Worm (Caenorhabditis elegans) whole organism, late embryonic: ENCODE measurements around the gene W02A2.8.

Source experiments
- C08G9.2 ChIP-seq: sonication (generic microtip); optimal IDR thresholded peaks from 2 replicates; lab custom pipeline; 2016; ENCODE audit warnings: mild to moderate bottlenecking, missing genetic modification characterization, moderate library complexity, missing compliant biosample characterization
- C38D4.7 ChIP-seq: fragments of 200-800 bp; sonication (Bioruptor generic); optimal IDR thresholded peaks from 2 replicates; lab custom pipeline; 2018; ENCODE audit warnings: mild to moderate bottlenecking, missing genetic modification characterization, moderate library complexity, missing compliant biosample characterization
- F13H6.1 ChIP-seq: sonication (generic microtip); optimal IDR thresholded peaks from 2 replicates; lab custom pipeline; 2016; ENCODE audit warnings: missing genetic modification characterization, missing compliant biosample characterization
- ahr-1 ChIP-seq: sonication (generic microtip); optimal IDR thresholded peaks from 2 replicates; lab custom pipeline; 2016; ENCODE audit warnings: missing genetic modification characterization, missing compliant biosample characterization
- ceh-14 ChIP-seq: sonication (generic microtip); optimal IDR thresholded peaks from 2 replicates; lab custom pipeline; 2016; ENCODE audit warnings: missing genotype, missing genetic modification characterization, missing compliant biosample characterization
- ceh-2 ChIP-seq: sonication (generic microtip); optimal IDR thresholded peaks from 2 replicates; lab custom pipeline; 2016; ENCODE audit warnings: missing genotype, missing genetic modification characterization, missing compliant biosample characterization
- ceh-22 ChIP-seq: sonication (generic microtip); optimal IDR thresholded peaks from 2 replicates; lab custom pipeline; 2017; ENCODE audit warnings: missing biosample characterization, missing genetic modification characterization
- ceh-24 ChIP-seq: sonication (generic microtip); optimal IDR thresholded peaks from 2 replicates; lab custom pipeline; 2016; ENCODE audit warnings: mild to moderate bottlenecking, missing genetic modification characterization, missing compliant biosample characterization
- ceh-30 ChIP-seq: fragments of 150-350 bp; optimal IDR thresholded peaks from 2 replicates; lab custom pipeline; 2014; ENCODE audit warnings: missing biosample characterization, missing genetic modification characterization
- ceh-31 ChIP-seq: sonication (generic microtip); optimal IDR thresholded peaks from 2 replicates; lab custom pipeline; 2016; ENCODE audit warnings: missing genetic modification characterization, missing compliant biosample characterization
- ceh-34 ChIP-seq: sonication (generic microtip); optimal IDR thresholded peaks from 2 replicates; lab custom pipeline; 2016; ENCODE audit warnings: mild to moderate bottlenecking, missing genetic modification characterization, missing compliant biosample characterization
- ceh-45 ChIP-seq: fragments of 200-800 bp; sonication (Bioruptor generic); IDR thresholded peaks from 2 replicates; pipeline ENCODE4 v1.3.6; 2022; ENCODE audit warnings: missing genetic modification reagents, missing genetic modification characterization, missing compliant biosample characterization
- ceh-48 ChIP-seq: sonication (generic microtip); optimal IDR thresholded peaks from 2 replicates; lab custom pipeline; 2016; ENCODE audit warnings: missing genetic modification characterization, inconsistent platforms, missing compliant biosample characterization
- ceh-9 ChIP-seq: sonication (generic microtip); optimal IDR thresholded peaks from 2 replicates; lab custom pipeline; 2016; ENCODE audit warnings: mild to moderate bottlenecking, missing genetic modification characterization, inconsistent platforms, missing compliant biosample characterization
- dmd-4 ChIP-seq: sonication (generic microtip); optimal IDR thresholded peaks from 2 replicates; lab custom pipeline; 2016; ENCODE audit warnings: borderline replicate concordance, missing genetic modification characterization, missing compliant biosample characterization
- elt-2 ChIP-seq: sonication (generic microtip); optimal IDR thresholded peaks from 2 replicates; lab custom pipeline; 2016; ENCODE audit warnings: missing genetic modification reagents, missing genetic modification characterization, missing compliant biosample characterization
- fkh-10 ChIP-seq: fragments of 150-350 bp; optimal IDR thresholded peaks from 2 replicates; lab custom pipeline; 2014; ENCODE audit warnings: missing biosample characterization, missing genetic modification reagents, missing genetic modification characterization
- fkh-6 ChIP-seq: sonication (generic microtip); optimal IDR thresholded peaks from 2 replicates; lab custom pipeline; 2016; ENCODE audit warnings: missing genetic modification characterization, missing compliant biosample characterization
- gmeb-2 ChIP-seq: sonication (generic microtip); optimal IDR thresholded peaks from 2 replicates; lab custom pipeline; 2016; ENCODE audit warnings: missing genetic modification characterization, inconsistent platforms, missing compliant biosample characterization
- hlh-13 ChIP-seq: fragments of 200-800 bp; sonication (Bioruptor generic); optimal IDR thresholded peaks from 2 replicates; lab custom pipeline; 2018; ENCODE audit warnings: mild to moderate bottlenecking, missing genetic modification characterization, missing compliant biosample characterization
- hlh-15 ChIP-seq: sonication (generic microtip); optimal IDR thresholded peaks from 2 replicates; lab custom pipeline; 2016; ENCODE audit warnings: missing genetic modification characterization, missing compliant biosample characterization
- hlh-30 ChIP-seq: sonication (generic microtip); optimal IDR thresholded peaks from 2 replicates; lab custom pipeline; 2017; ENCODE audit warnings: antibody characterized with exemption, missing genetic modification characterization, missing compliant biosample characterization; ENCODE audit not compliant: insufficient read depth
- hlh-6 ChIP-seq: sonication (generic microtip); optimal IDR thresholded peaks from 2 replicates; lab custom pipeline; 2016; ENCODE audit warnings: missing genotype, missing genetic modification characterization, missing compliant biosample characterization
- hlh-8 ChIP-seq: sonication (generic microtip); optimal IDR thresholded peaks from 2 replicates; lab custom pipeline; 2016; ENCODE audit warnings: missing genotype, missing genetic modification characterization, missing compliant biosample characterization
- lim-6 ChIP-seq: sonication (generic microtip); optimal IDR thresholded peaks from 2 replicates; lab custom pipeline; 2016; ENCODE audit warnings: missing genetic modification characterization, missing compliant biosample characterization
- mec-3 ChIP-seq: sonication (generic microtip); optimal IDR thresholded peaks from 2 replicates; lab custom pipeline; 2016; ENCODE audit warnings: borderline replicate concordance, missing genetic modification characterization, missing compliant biosample characterization
- nfya-1 ChIP-seq: sonication (generic microtip); optimal IDR thresholded peaks from 2 replicates; lab custom pipeline; 2017; ENCODE audit warnings: missing genetic modification characterization, mild to moderate bottlenecking, missing compliant biosample characterization, antibody characterized with exemption, moderate library complexity
- nhr-11 ChIP-seq: fragments of 150-350 bp; optimal IDR thresholded peaks from 2 replicates; lab custom pipeline; 2014; ENCODE audit warnings: missing biosample characterization, missing genetic modification characterization
- nhr-232 ChIP-seq: sonication (generic microtip); optimal IDR thresholded peaks from 2 replicates; lab custom pipeline; 2016; ENCODE audit warnings: missing genetic modification characterization, missing compliant biosample characterization
- npax-4 ChIP-seq: sonication (generic microtip); optimal IDR thresholded peaks from 2 replicates; lab custom pipeline; 2016; ENCODE audit warnings: missing genetic modification characterization, missing compliant biosample characterization
- odd-2 ChIP-seq: sonication (generic microtip); optimal IDR thresholded peaks from 2 replicates; lab custom pipeline; 2017; ENCODE audit warnings: antibody characterized with exemption, mild to moderate bottlenecking, missing genetic modification characterization, missing compliant biosample characterization
- pag-3 ChIP-seq: sonication (generic microtip); optimal IDR thresholded peaks from 2 replicates; lab custom pipeline; 2016; ENCODE audit warnings: missing compliant biosample characterization, missing genetic modification characterization, borderline replicate concordance
- pax-1 ChIP-seq: fragments of 150-350 bp; optimal IDR thresholded peaks from 2 replicates; lab custom pipeline; 2014; ENCODE audit warnings: missing biosample characterization, missing genetic modification characterization
- pha-2 ChIP-seq: sonication (generic microtip); optimal IDR thresholded peaks from 2 replicates; lab custom pipeline; 2017; ENCODE audit warnings: mild to moderate bottlenecking, missing genetic modification characterization, missing compliant biosample characterization
- ref-2 ChIP-seq: sonication (generic microtip); optimal IDR thresholded peaks from 2 replicates; lab custom pipeline; 2016; ENCODE audit warnings: missing genetic modification characterization, missing compliant biosample characterization
- sdc-2 ChIP-seq: sonication (generic microtip); optimal IDR thresholded peaks from 2 replicates; lab custom pipeline; 2016; ENCODE audit warnings: missing genotype, missing genetic modification characterization, missing compliant biosample characterization
- sox-4 ChIP-seq: sonication (generic microtip); optimal IDR thresholded peaks from 2 replicates; lab custom pipeline; 2017; ENCODE audit warnings: mild to moderate bottlenecking, missing genetic modification characterization, inconsistent platforms, missing compliant biosample characterization
- tbx-7 ChIP-seq: sonication (generic microtip); optimal IDR thresholded peaks from 2 replicates; lab custom pipeline; 2016; ENCODE audit warnings: missing genotype, missing genetic modification characterization, missing compliant biosample characterization
- ttx-3 ChIP-seq: sonication (generic microtip); optimal IDR thresholded peaks from 2 replicates; lab custom pipeline; 2016; ENCODE audit warnings: missing genetic modification reagents, missing genetic modification characterization, missing compliant biosample characterization
- unc-3 ChIP-seq, 2 experiments: fragments of 200-800 bp in 1 of 2; sonication (Bioruptor generic) in 1 of 2; sonication (generic microtip) in 1 of 2; conservative IDR thresholded peaks in 1 of 2; optimal IDR thresholded peaks in 1 of 2; 2 replicates each; pipeline versions ENCODE4 v1.3.6 to Lab custom; 2016 to 2022; ENCODE audit warnings: missing compliant biosample characterization in 2 of 2, missing genetic modification characterization in 2 of 2, missing genetic modification reagents in 1 of 2
- unc-42 ChIP-seq: sonication (generic microtip); optimal IDR thresholded peaks from 2 replicates; lab custom pipeline; 2016; ENCODE audit warnings: missing genotype, missing genetic modification characterization, missing compliant biosample characterization
- unc-55 ChIP-seq: sonication (generic microtip); optimal IDR thresholded peaks from 2 replicates; lab custom pipeline; 2017; ENCODE audit warnings: missing biosample characterization, missing genetic modification reagents, missing genetic modification characterization
- unc-86 ChIP-seq: sonication (generic microtip); optimal IDR thresholded peaks from 2 replicates; lab custom pipeline; 2016; ENCODE audit warnings: missing genetic modification characterization, missing compliant biosample characterization
- zip-5 ChIP-seq: sonication (generic microtip); optimal IDR thresholded peaks from 2 replicates; lab custom pipeline; 2016; ENCODE audit warnings: missing genetic modification characterization, missing compliant biosample characterization
- ztf-16 ChIP-seq: sonication (generic microtip); optimal IDR thresholded peaks from 2 replicates; lab custom pipeline; 2017; ENCODE audit warnings: missing genetic modification characterization, missing compliant biosample characterization

Gene W02A2.8

DNA sequence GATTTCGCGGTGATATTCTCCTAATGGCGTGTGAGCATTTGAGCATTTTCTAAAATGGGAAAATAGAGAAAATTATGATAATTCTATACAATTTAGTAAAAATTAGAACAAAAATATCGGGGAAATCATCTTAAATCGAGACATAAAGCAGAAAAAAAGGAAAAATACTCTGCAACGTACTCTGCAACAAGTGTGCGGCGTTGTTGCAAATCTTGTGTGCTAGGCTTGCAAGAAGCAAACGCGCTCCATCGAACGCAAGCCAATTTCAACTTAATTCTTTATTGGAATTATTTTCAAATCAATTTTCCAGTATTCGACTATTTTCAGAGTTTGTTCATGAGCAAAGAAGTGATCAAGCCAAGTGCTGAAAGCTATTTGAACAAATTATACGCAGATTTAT, 27.7 kb upstream of the W02A2.8 start, which contains the start of the genes Y62E10A.20, Y62E10A.23 and mdt-9 (continued):
- TF ChIP-seq ref-2 (tag; lab: Kevin White, UChicago) (peak; percentile 77), ahr-1 (peak; percentile 36), hlh-30 (peak; percentile 2), elt-2 (tag; lab: Kevin White, UChicago) (peak; percentile 80), odd-2 (tag; lab: Kevin White, UChicago) (peak; percentile 25), dmd-4 (no peak), unc-55 (GFP tag; lab: Kevin White, UChicago) (peak; percentile 4), tbx-7 (tag; lab: Kevin White, UChicago) (peak; percentile 10), pag-3 (tag; lab: Kevin White, UChicago) (no peak), lim-6 (tag; lab: Kevin White, UChicago) (no peak), mec-3 (no peak), F13H6.1 (tag; lab: Kevin White, UChicago) (peak; percentile 28), hlh-8 (tag; lab: Kevin White, UChicago) (peak; percentile 60), fkh-10 (GFP tag; lab: Kevin White, UChicago) (no peak), ceh-22 (no peak), pha-2 (tag; lab: Kevin White, UChicago) (peak; percentile 54), ceh-2 (peak; percentile 39), hlh-13 (GFP tag; lab: Kevin White, UChicago) (no peak), C38D4.7 (GFP tag; lab: Kevin White, UChicago) (peak; percentile 57), ceh-34 (tag; lab: Kevin White, UChicago) (peak; percentile 67), ceh-14 (peak; percentile 88), unc-3 (GFP tag; conservative IDR thresholded peaks at IDR 0.05; lab: Robert Waterston, UW) (peak; percentile 70; the same call in 1 of the 2 replicates), unc-3 (tag; optimal IDR thresholded peaks at IDR 0.05; lab: Kevin White, UChicago) (peak; percentile 68), ceh-48 (peak; percentile 65), ceh-9 (tag; lab: Kevin White, UChicago) (no peak), sdc-2 (no peak), sox-4 (tag; lab: Kevin White, UChicago) (peak; percentile 59), fkh-6 (tag; lab: Kevin White, UChicago) (peak; percentile 29), pax-1 (tag; lab: Kevin White, UChicago) (peak; percentile 24), nhr-232 (tag; lab: Kevin White, UChicago) (no peak), nfya-1 (tag; lab: Kevin White, UChicago) (peak; percentile 84), zip-5 (tag; lab: Kevin White, UChicago) (peak; percentile 33), ttx-3 (tag; lab: Kevin White, UChicago) (peak; percentile 63), hlh-15 (tag; lab: Kevin White, UChicago) (peak; percentile 49), ztf-16 (tag; lab: Kevin White, UChicago) (peak; percentile 61)
- TF ChIP-seq, all 69 proteins: peak for 50

DNA sequence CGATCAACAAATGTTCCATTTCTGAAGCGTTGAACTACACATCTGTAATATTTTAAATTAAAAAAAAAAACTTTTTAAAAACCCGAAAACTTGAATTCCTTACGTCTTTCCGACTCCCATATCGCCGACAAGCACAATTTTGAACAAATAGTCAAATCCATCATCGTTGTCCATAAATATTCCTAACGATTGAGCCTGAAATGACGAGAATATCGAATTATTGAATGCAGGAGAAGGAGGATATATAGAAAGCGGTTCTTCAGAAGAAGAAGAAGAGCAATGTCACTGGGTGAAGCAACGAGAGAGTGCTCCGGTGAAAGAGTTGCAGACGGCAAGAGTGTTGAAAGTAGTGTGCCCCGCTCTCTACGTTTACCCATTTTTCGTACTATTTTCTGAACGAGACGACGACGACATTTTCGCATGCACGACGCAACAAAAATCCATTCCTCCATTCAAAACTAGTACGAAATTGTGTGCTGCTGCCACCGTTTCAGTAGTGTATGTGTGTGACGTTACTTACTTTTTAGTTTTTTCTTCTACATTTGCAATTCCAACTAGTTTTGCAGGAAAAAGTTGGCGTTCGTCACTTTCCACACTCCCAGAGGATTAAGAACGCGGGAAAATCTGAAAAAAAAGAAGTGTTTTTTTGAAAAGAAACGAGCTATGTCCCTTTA, 25.5 kb upstream of the W02A2.8 start, which contains the start of gene rab-19:
TSS of gene rab-19 (minus strand) at position 624 of the 674 bp plus-strand sequence.
- TF ChIP-seq nhr-232 (tag; lab: Kevin White, UChicago) = no peak
- TF ChIP-seq ceh-31 (tag; lab: Kevin White, UChicago) = peak; percentile 28
- no peak for TF ChIP-seq gmeb-2
- no peak for TF ChIP-seq unc-3 (GFP tag; conservative IDR thresholded peaks at IDR 0.05; lab: Robert Waterston, UW)
- TF ChIP-seq unc-3 (tag; optimal IDR thresholded peaks at IDR 0.05; lab: Kevin White, UChicago) = no peak
- TF ChIP-seq sox-4 (tag; lab: Kevin White, UChicago) = no peak
- TF ChIP-seq nhr-11 (tag; lab: Kevin White, UChicago) = no peak
- no peak for TF ChIP-seq fkh-10 (GFP tag; lab: Kevin White, UChicago)
- TF ChIP-seq ahr-1 = no peak
- TF ChIP-seq unc-42 (tag; lab: Kevin White, UChicago) = peak; percentile 71
- TF ChIP-seq hlh-6 (tag; lab: Kevin White, UChicago) = no peak
- no peak for TF ChIP-seq pax-1 (tag; lab: Kevin White, UChicago)
- peak; percentile 72 for TF ChIP-seq ceh-48
- no peak for TF ChIP-seq ref-2 (tag; lab: Kevin White, UChicago)
- no peak for TF ChIP-seq unc-86
- no peak for TF ChIP-seq C08G9.2 (tag; lab: Kevin White, UChicago)
- no peak for TF ChIP-seq ztf-16 (tag; lab: Kevin White, UChicago)
- TF ChIP-seq npax-4 (tag; lab: Kevin White, UChicago) = no peak
- no peak for TF ChIP-seq nfya-1 (tag; lab: Kevin White, UChicago)
- no peak for TF ChIP-seq mec-3
- TF ChIP-seq ceh-45 = no peak
- TF ChIP-seq ceh-9 (tag; lab: Kevin White, UChicago) = no peak
- no peak for TF ChIP-seq fkh-6 (tag; lab: Kevin White, UChicago)
- TF ChIP-seq ceh-24 (tag; lab: Kevin White, UChicago) = no peak
- TF ChIP-seq ceh-30 (tag; lab: Kevin White, UChicago) = no peak
